Fruit fly (Drosophila melanogaster) whole organism, embryonic: ENCODE data around the gene Tsr1.

Experiments used
- ATbp ChIP-seq: fragments of 200-800 bp; sonication (Bioruptor generic); optimal IDR thresholded peaks from 2 replicates; lab custom pipeline; 2017; ENCODE audit warnings: missing biosample characterization, mild to moderate bottlenecking, missing genetic modification characterization, missing genetic modification reagents
- Atf6 ChIP-seq: fragments of 200-800 bp; sonication (Bioruptor generic); IDR thresholded peaks from 2 replicates; pipeline ENCODE4 v1.3.6; 2022; ENCODE audit warnings: missing biosample characterization, missing genetic modification characterization
- Awh ChIP-seq: fragments of 200-800 bp; sonication (Bioruptor generic); IDR thresholded peaks from 2 replicates; pipeline ENCODE4, ENCODE4 v1.3.6; 2022; ENCODE audit warnings: missing biosample characterization, missing genetic modification characterization
- Blimp-1 ChIP-seq: fragments of 200-800 bp; sonication (Bioruptor generic); optimal IDR thresholded peaks from 3 replicates; lab custom pipeline; 2018; ENCODE audit warnings: missing biosample characterization, missing genetic modification characterization, mild to moderate bottlenecking, moderate library complexity, missing genetic modification reagents
- CG12219 ChIP-seq: fragments of 200-800 bp; sonication (Bioruptor generic); optimal IDR thresholded peaks from 3 replicates; lab custom pipeline; 2018; ENCODE audit warnings: missing biosample characterization, mild to moderate bottlenecking, missing genetic modification characterization
- CG1602 ChIP-seq: fragments of 200-800 bp; sonication (Bioruptor generic); optimal IDR thresholded peaks from 3 replicates; lab custom pipeline; 2016; ENCODE audit warnings: missing biosample characterization, missing genetic modification characterization
- CG16863 ChIP-seq: fragments of 200-800 bp; sonication (Bioruptor generic); optimal IDR thresholded peaks from 3 replicates; lab custom pipeline; 2016; ENCODE audit warnings: missing biosample characterization, missing genetic modification characterization
- CG17186 ChIP-seq: fragments of 200-800 bp; sonication (Bioruptor generic); optimal IDR thresholded peaks from 3 replicates; lab custom pipeline; 2017; ENCODE audit warnings: missing biosample characterization, missing genetic modification reagents, missing genetic modification characterization
- CG18262 ChIP-seq: fragments of 200-800 bp; optimal IDR thresholded peaks from 3 replicates; lab custom pipeline; 2019; ENCODE audit warnings: missing biosample characterization, mild to moderate bottlenecking, missing genetic modification characterization, moderate library complexity
- CG2129 ChIP-seq: fragments of 200-800 bp; sonication (Bioruptor generic); IDR thresholded peaks from 2 replicates; pipeline ENCODE4 v1.3.6; 2022; ENCODE audit warnings: missing biosample characterization, missing genetic modification characterization; ENCODE audit not compliant: partially characterized antibody
- CG2678 ChIP-seq: fragments of 200-800 bp; sonication (Bioruptor generic); optimal IDR thresholded peaks from 3 replicates; lab custom pipeline; 2019; ENCODE audit warnings: missing biosample characterization, mild to moderate bottlenecking, missing genetic modification characterization, moderate library complexity
- CG2889 ChIP-seq: fragments of 200-800 bp; sonication (Bioruptor generic); IDR thresholded peaks from 3 replicates; pipeline ENCODE4 v1.3.6; 2022; ENCODE audit warnings: missing biosample characterization, missing genetic modification characterization
- CG32772 ChIP-seq: fragments of 200-800 bp; sonication (Bioruptor generic); IDR thresholded peaks from 2 replicates; pipeline ENCODE4 v1.3.6; 2022; ENCODE audit warnings: missing biosample characterization, missing genetic modification characterization
- CG4328 ChIP-seq: fragments of 200-800 bp; sonication (Bioruptor generic); optimal IDR thresholded peaks from 3 replicates; lab custom pipeline; 2017; ENCODE audit warnings: missing biosample characterization, missing genetic modification reagents, missing genetic modification characterization
- CG4424 ChIP-seq: fragments of 200-800 bp; sonication (Bioruptor generic); optimal IDR thresholded peaks from 3 replicates; lab custom pipeline; 2016; ENCODE audit warnings: missing biosample characterization, missing genetic modification characterization
- CG5180 ChIP-seq: fragments of 200-800 bp; sonication (Bioruptor generic); optimal IDR thresholded peaks from 3 replicates; lab custom pipeline; 2017; ENCODE audit warnings: missing biosample characterization, missing genetic modification characterization, mild to moderate bottlenecking, moderate library complexity, missing genetic modification reagents
- CG6765 ChIP-seq: fragments of 200-800 bp; sonication (Bioruptor generic); optimal IDR thresholded peaks from 3 replicates; lab custom pipeline; 2017; ENCODE audit warnings: missing biosample characterization, mild to moderate bottlenecking, missing genetic modification characterization
- CG7786 ChIP-seq: fragments of 200-800 bp; sonication (Bioruptor generic); optimal IDR thresholded peaks from 2 replicates; lab custom pipeline; 2016; ENCODE audit warnings: missing biosample characterization, missing genetic modification characterization
- CG7987 ChIP-seq: fragments of 200-800 bp; sonication (Bioruptor generic); optimal IDR thresholded peaks from 2 replicates; lab custom pipeline; 2018; ENCODE audit warnings: missing biosample characterization, mild to moderate bottlenecking, missing genetic modification characterization, moderate library complexity
- CG8478 ChIP-seq: fragments of >200 bp; optimal IDR thresholded peaks from 2 replicates; lab custom pipeline; 2018
- CkIIα-i1 ChIP-seq: fragments of 200-800 bp; sonication (Bioruptor generic); IDR thresholded peaks from 2 replicates; pipeline ENCODE4 v1.3.6; 2022; ENCODE audit warnings: missing biosample characterization, missing genetic modification characterization
- Deaf1 ChIP-seq: fragments of 200-800 bp; optimal IDR thresholded peaks from 3 replicates; lab custom pipeline; 2019; ENCODE audit warnings: missing biosample characterization, mild to moderate bottlenecking, missing genetic modification characterization, moderate library complexity
- Dip3 ChIP-seq: fragments of 200-800 bp; sonication (Bioruptor generic); optimal IDR thresholded peaks from 3 replicates; lab custom pipeline; 2016; ENCODE audit warnings: missing biosample characterization, missing genetic modification characterization
- Fer3 ChIP-seq: fragments of 200-800 bp; sonication (Bioruptor generic); optimal IDR thresholded peaks from 2 replicates; lab custom pipeline; 2018; ENCODE audit warnings: missing biosample characterization, mild to moderate bottlenecking, missing genetic modification characterization, moderate library complexity
- Gsc ChIP-seq: fragments of 200-800 bp; sonication (Bioruptor generic); IDR thresholded peaks from 2 replicates; pipeline ENCODE4 v1.3.6; 2022; ENCODE audit warnings: missing biosample characterization, missing genetic modification characterization
- HHEX ChIP-seq: fragments of 200-800 bp; sonication (Bioruptor generic); optimal IDR thresholded peaks from 3 replicates; lab custom pipeline; 2017; ENCODE audit warnings: missing biosample characterization, mild to moderate bottlenecking, missing genetic modification characterization, missing genetic modification reagents
- NFAT ChIP-seq: fragments of 200-800 bp; sonication (Bioruptor generic); IDR thresholded peaks from 2 replicates; pipeline ENCODE4 v1.3.6; 2022; ENCODE audit warnings: missing biosample characterization, missing genetic modification characterization
- Nf-YB ChIP-seq: fragments of 200-800 bp; sonication (Bioruptor generic); optimal IDR thresholded peaks from 3 replicates; lab custom pipeline; 2019; ENCODE audit warnings: missing biosample characterization, mild to moderate bottlenecking, missing genetic modification characterization, moderate library complexity
- Rx ChIP-seq: fragments of 200-800 bp; sonication (Bioruptor generic); IDR thresholded peaks from 2 replicates; pipeline ENCODE4 v1.3.6; 2022; ENCODE audit warnings: missing biosample characterization, missing genetic modification characterization
- Six4 ChIP-seq: fragments of 200-800 bp; sonication (Bioruptor generic); optimal IDR thresholded peaks from 2 replicates; lab custom pipeline; 2016; ENCODE audit warnings: missing biosample characterization, missing genetic modification characterization
- btn ChIP-seq: fragments of 200-800 bp; sonication (Bioruptor generic); optimal IDR thresholded peaks from 2 replicates; lab custom pipeline; 2016; ENCODE audit warnings: missing biosample characterization, missing genetic modification characterization
- corto ChIP-seq: fragments of 200-800 bp; sonication (Bioruptor generic); optimal IDR thresholded peaks from 2 replicates; lab custom pipeline; 2016; ENCODE audit warnings: missing biosample characterization, mild to moderate bottlenecking, missing genetic modification characterization, moderate library complexity
- emc ChIP-seq: fragments of 200-800 bp; sonication (Bioruptor generic); optimal IDR thresholded peaks from 2 replicates; lab custom pipeline; 2016; ENCODE audit warnings: missing biosample characterization, missing genetic modification characterization
- grau ChIP-seq: fragments of 200-800 bp; optimal IDR thresholded peaks from 3 replicates; lab custom pipeline; 2019; ENCODE audit warnings: missing biosample characterization, mild to moderate bottlenecking, missing genetic modification characterization, moderate library complexity
- jing ChIP-seq: fragments of 200-800 bp; sonication (Bioruptor generic); optimal IDR thresholded peaks from 2 replicates; lab custom pipeline; 2018; ENCODE audit warnings: missing biosample characterization, mild to moderate bottlenecking, missing genetic modification characterization
- klu ChIP-seq: fragments of 200-800 bp; sonication (Bioruptor generic); IDR thresholded peaks from 2 replicates; pipeline ENCODE4 v1.3.6; 2022; ENCODE audit warnings: missing biosample characterization, missing genetic modification characterization
- lola ChIP-seq, 3 experiments: fragments of >200 bp in 2 of 3; fragments of 200-800 bp in 1 of 3; sonication (Bioruptor generic) in 1 of 3; optimal IDR thresholded peaks; 2 replicates each; lab custom pipeline; 2017 to 2019; ENCODE audit warnings: missing biosample characterization in 3 of 3, missing genetic modification characterization in 3 of 3, mild to moderate bottlenecking in 1 of 3, moderate library complexity in 1 of 3
- mld ChIP-seq: fragments of 200-800 bp; sonication (Bioruptor generic); IDR thresholded peaks from 3 replicates; pipeline ENCODE4 v1.3.6; 2022; ENCODE audit warnings: missing biosample characterization, missing genetic modification characterization; ENCODE audit not compliant: partially characterized antibody
- nerfin-1 ChIP-seq: fragments of 200-800 bp; sonication (Bioruptor generic); optimal IDR thresholded peaks from 3 replicates; lab custom pipeline; 2019; ENCODE audit warnings: missing biosample characterization, mild to moderate bottlenecking, missing genetic modification characterization, moderate library complexity
- pros ChIP-seq: fragments of 200-800 bp; sonication (Bioruptor generic); optimal IDR thresholded peaks from 3 replicates; lab custom pipeline; 2019; ENCODE audit warnings: missing biosample characterization, mild to moderate bottlenecking, missing genetic modification characterization, moderate library complexity
- psq ChIP-seq: fragments of 200-800 bp; sonication (Bioruptor generic); optimal IDR thresholded peaks from 2 replicates; lab custom pipeline; 2017; ENCODE audit warnings: missing biosample characterization, missing genetic modification characterization
- rib ChIP-seq: fragments of 200-800 bp; sonication (Bioruptor generic); IDR thresholded peaks from 2 replicates; pipeline ENCODE4 v1.3.6; 2022; ENCODE audit warnings: missing biosample characterization, missing genetic modification characterization
- schlank ChIP-seq: fragments of 200-800 bp; sonication (Bioruptor generic); optimal IDR thresholded peaks from 2 replicates; lab custom pipeline; 2018; ENCODE audit warnings: missing biosample characterization, mild to moderate bottlenecking, missing genetic modification characterization
- sd ChIP-seq: fragments of 200-800 bp; sonication (Bioruptor generic); optimal IDR thresholded peaks from 3 replicates; lab custom pipeline; 2018; ENCODE audit warnings: missing biosample characterization, mild to moderate bottlenecking, missing genetic modification characterization, moderate library complexity
- sob ChIP-seq: fragments of 200-800 bp; sonication (Bioruptor generic); IDR thresholded peaks from 2 replicates; pipeline ENCODE4 v1.3.6; 2022; ENCODE audit warnings: missing biosample characterization, missing genetic modification characterization
- stc ChIP-seq: fragments of 200-800 bp; sonication (Bioruptor generic); IDR thresholded peaks from 2 replicates; pipeline ENCODE4 v1.3.6; 2022; ENCODE audit warnings: missing biosample characterization, missing genetic modification characterization
- tin ChIP-seq: fragments of 200-800 bp; sonication (Bioruptor generic); optimal IDR thresholded peaks from 3 replicates; lab custom pipeline; 2016; ENCODE audit warnings: missing biosample characterization, missing genetic modification characterization
- tup ChIP-seq: fragments of 200-800 bp; sonication (Bioruptor generic); optimal IDR thresholded peaks from 2 replicates; lab custom pipeline; 2016; ENCODE audit warnings: missing biosample characterization, mild to moderate bottlenecking, missing genetic modification characterization, moderate library complexity
- wek ChIP-seq: fragments of 200-800 bp; sonication (Bioruptor generic); optimal IDR thresholded peaks from 3 replicates; lab custom pipeline; 2018; ENCODE audit warnings: missing biosample characterization, mild to moderate bottlenecking, missing genetic modification characterization, moderate library complexity
- wor ChIP-seq: fragments of 200-800 bp; sonication (Bioruptor generic); IDR thresholded peaks from 2 replicates; pipeline ENCODE4 v1.3.6; 2022; ENCODE audit warnings: missing biosample characterization, missing genetic modification characterization
- z ChIP-seq: fragments of 200-800 bp; sonication (Bioruptor generic); IDR thresholded peaks from 3 replicates; pipeline ENCODE4 v1.3.6; 2022; ENCODE audit warnings: missing biosample characterization, missing genetic modification characterization

Tsr1 gene

DNA sequence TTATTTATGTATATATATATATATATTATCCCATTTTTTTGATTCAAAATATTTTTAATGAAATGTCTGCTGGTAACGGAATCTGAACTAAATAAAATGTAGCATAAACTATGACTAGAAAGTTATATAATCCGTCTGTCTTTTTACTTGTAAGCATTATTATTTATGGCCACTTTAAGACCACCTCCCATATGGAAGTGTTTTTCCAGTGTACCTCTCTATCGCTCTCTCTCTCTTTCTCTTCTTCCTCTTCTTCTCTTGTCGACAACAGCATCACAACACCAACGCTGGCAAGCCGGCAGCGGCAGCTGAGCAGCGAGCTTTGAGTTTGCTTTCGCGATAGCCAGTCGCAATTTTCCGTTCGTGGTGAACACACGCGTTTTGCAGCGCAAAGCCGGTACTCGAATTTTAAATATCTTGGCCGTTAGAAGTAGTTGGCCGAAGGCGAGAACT is 47.2 kb downstream of the Tsr1 start, which contains the start of gene rgn (continued):
- TF ChIP-seq CG7987 (peak; percentile 1), stc (GFP tag; lab: Robert Waterston, UW) (peak; percentile 71), CG12219 (GFP tag; lab: Kevin White, UChicago) (peak; percentile 37), pros (GFP tag; lab: Kevin White, UChicago) (no peak), nerfin-1 (tag; lab: Kevin White, UChicago) (peak; percentile 26), CG2678 (peak; percentile 89), Gsc (GFP tag; lab: Robert Waterston, UW) (no peak), CG4424 (GFP tag; lab: Kevin White, UChicago) (peak; percentile 71), NFAT (GFP tag; lab: Robert Waterston, UW) (peak; percentile 73), Nf-YB (GFP tag; lab: Kevin White, UChicago) (peak; percentile 56), Awh (GFP tag; lab: Robert Waterston, UW) (peak; percentile 61), CG2889 (GFP tag; lab: Robert Waterston, UW) (peak; percentile 63; the same call in 2 of the 3 replicates), CG32772 (GFP tag; lab: Robert Waterston, UW) (peak; percentile 67), sd (tag; lab: Kevin White, UChicago) (peak; percentile 36), wor (no peak), CG4328 (GFP tag; lab: Kevin White, UChicago) (peak; percentile 14), sob (peak; percentile 80), Deaf1 (tag; lab: Kevin White, UChicago) (peak; percentile 63), schlank (tag; lab: Kevin White, UChicago) (peak; percentile 56), tin (peak; percentile 65), z (GFP tag; lab: Robert Waterston, UW) (no peak), Blimp-1 (GFP tag; lab: Kevin White, UChicago) (peak; percentile 43), Rx (GFP tag; lab: Robert Waterston, UW) (peak; percentile 68), corto (no peak), Dip3 (GFP tag; lab: Kevin White, UChicago) (peak; percentile 33), ATbp (GFP tag; lab: Kevin White, UChicago) (peak; percentile 46), emc (GFP tag; lab: Kevin White, UChicago) (peak; percentile 23), CG7786 (peak; percentile 72), jing (GFP tag; lab: Kevin White, UChicago) (peak; percentile 42), CG8478 (lab: Kevin White, UChicago) (no peak), CG1602 (GFP tag; lab: Kevin White, UChicago) (peak; percentile 67), mld (GFP tag; lab: Robert Waterston, UW) (no peak), rib (GFP tag; lab: Robert Waterston, UW) (no peak; the same call in 1 of the 2 replicates), grau (tag; lab: Kevin White, UChicago) (peak; percentile 85), wek (GFP tag; lab: Kevin White, UChicago) (no peak), HHEX (GFP tag; lab: Kevin White, UChicago) (peak; percentile 82), CG2129 (GFP tag; lab: Robert Waterston, UW) (no peak), Atf6 (peak; percentile 73), CG5180 (GFP tag; lab: Kevin White, UChicago) (peak; percentile 50), CkIIα-i1 (GFP tag; lab: Robert Waterston, UW) (no peak), Fer3 (tag; lab: Kevin White, UChicago) (peak; percentile 74), CG18262 (tag; lab: Kevin White, UChicago) (peak; percentile 62), Six4 (peak; percentile 31), klu (GFP tag; lab: Robert Waterston, UW) (peak; percentile 38; the same call in 1 of the 2 replicates), lola (GFP tag; optimal IDR thresholded peaks at IDR 0.05; lab: Kevin White, UChicago) (no peak), psq (GFP tag; lab: Kevin White, UChicago) (peak; percentile 28), tup (GFP tag; lab: Kevin White, UChicago) (no peak), btn (GFP tag; lab: Kevin White, UChicago) (no peak), CG17186 (GFP tag; lab: Kevin White, UChicago) (no peak), CG16863 (GFP tag; lab: Kevin White, UChicago) (peak; percentile 6), CG6765 (peak; percentile 75)
